Worm (Caenorhabditis elegans) whole organism, L4 larva: ENCODE data around the gene chil-13.

Experiments
- mdl-1 ChIP-seq, 2 experiments: fragments of 150-350 bp in 1 of 2; sonication (generic microtip) in 1 of 2; optimal IDR thresholded peaks; 2 replicates each; lab custom pipeline; 2014 to 2017; ENCODE audit warnings: missing biosample characterization in 2 of 2, missing genetic modification characterization in 2 of 2
- unc-62 ChIP-seq, 3 experiments: fragments of 150-350 bp in 1 of 3; sonication (generic microtip); optimal IDR thresholded peaks in 2 of 3; peaks in 1 of 3; 1 replicate in 1 of 3; 2 replicates in 2 of 3; lab custom pipeline; 2014 to 2017; ENCODE audit warnings: missing biosample characterization in 3 of 3, missing genetic modification characterization in 3 of 3, missing genetic modification reagents in 3 of 3, missing genotype in 1 of 3
- zag-1 ChIP-seq: fragments of 150-350 bp; optimal IDR thresholded peaks from 2 replicates; lab custom pipeline; 2014; ENCODE audit warnings: missing biosample characterization, missing genetic modification characterization
- zip-2 ChIP-seq: fragments of 150-350 bp; optimal IDR thresholded peaks from 2 replicates; lab custom pipeline; 2014; ENCODE audit warnings: missing biosample characterization, missing genetic modification characterization

- TF ChIP-seq mdl-1 (tag; optimal IDR thresholded peaks at IDR 0.05; lab: Kevin White, UChicago) (no peak), zip-2 (tag; lab: Kevin White, UChicago) (no peak), zag-1 (tag; lab: Kevin White, UChicago) (no peak), unc-62 (GFP tag; optimal IDR thresholded peaks at IDR 0.05 in 1 of 2; lab: Kevin White, UChicago) (no peak), unc-62 (tag; optimal IDR thresholded peaks at IDR 0.05; lab: Kevin White, UChicago) (no peak)
Observed at ce11 chrII:9433609-9434008, 4.5 kb downstream of the chil-13 start, which contains the start of gene kin-15.
